Worm (Caenorhabditis elegans) whole organism, early embryonic: Measurements from ENCODE around the gene D2007.1.

ENCODE experiments used
- F13C5.2 ChIP-seq: sonication (generic microtip); optimal IDR thresholded peaks from 2 replicates; lab custom pipeline; 2017; ENCODE audit warnings: mild to moderate bottlenecking, missing genetic modification characterization, inconsistent platforms, missing compliant biosample characterization
- aly-1 ChIP-seq: sonication (generic microtip); optimal IDR thresholded peaks from 2 replicates; lab custom pipeline; 2016; ENCODE audit warnings: missing genetic modification characterization, missing compliant biosample characterization
- ama-1 ChIP-seq: fragments of 150-350 bp; optimal IDR thresholded peaks from 2 replicates; lab custom pipeline; 2014
- ceh-36 ChIP-seq: sonication (generic microtip); optimal IDR thresholded peaks from 2 replicates; lab custom pipeline; 2016; ENCODE audit warnings: missing genetic modification characterization, inconsistent platforms, missing compliant biosample characterization
- ets-7 ChIP-seq: sonication (generic microtip); optimal IDR thresholded peaks from 2 replicates; lab custom pipeline; 2016; ENCODE audit warnings: missing genotype, missing genetic modification characterization, missing compliant biosample characterization
- flt-1 ChIP-seq: fragments of 200-800 bp; sonication (Bioruptor generic); IDR thresholded peaks from 2 replicates; pipeline ENCODE4 v1.3.6; 2022; ENCODE audit warnings: missing genetic modification characterization, missing compliant biosample characterization
- hmg-4 ChIP-seq: fragments of 200-800 bp; sonication (Bioruptor generic); optimal IDR thresholded peaks from 2 replicates; lab custom pipeline; 2018; ENCODE audit warnings: mild to moderate bottlenecking, missing genetic modification characterization, missing compliant biosample characterization
- hnd-1 ChIP-seq: sonication (generic microtip); optimal IDR thresholded peaks from 2 replicates; lab custom pipeline; 2016; ENCODE audit warnings: missing genetic modification characterization, missing compliant biosample characterization
- pes-1 ChIP-seq: fragments of 200-800 bp; sonication (Bioruptor generic); IDR thresholded peaks from 2 replicates; pipeline ENCODE4 v1.3.6; 2022; ENCODE audit warnings: missing genetic modification reagents, missing genetic modification characterization, missing compliant biosample characterization
- tbx-11 ChIP-seq: fragments of 200-800 bp; sonication (Bioruptor generic); IDR thresholded peaks from 2 replicates; pipeline ENCODE4 v1.3.6; 2022; ENCODE audit warnings: missing genetic modification characterization, missing compliant biosample characterization
- tbx-37 ChIP-seq: fragments of 200-800 bp; sonication (Bioruptor generic); conservative IDR thresholded peaks from 2 replicates; pipeline ENCODE4 v1.3.6; 2022; ENCODE audit warnings: missing genetic modification reagents, missing genetic modification characterization, missing compliant biosample characterization
- tra-4 ChIP-seq: sonication (generic microtip); optimal IDR thresholded peaks from 2 replicates; lab custom pipeline; 2017; ENCODE audit warnings: missing genetic modification characterization, missing compliant biosample characterization

DNA sequence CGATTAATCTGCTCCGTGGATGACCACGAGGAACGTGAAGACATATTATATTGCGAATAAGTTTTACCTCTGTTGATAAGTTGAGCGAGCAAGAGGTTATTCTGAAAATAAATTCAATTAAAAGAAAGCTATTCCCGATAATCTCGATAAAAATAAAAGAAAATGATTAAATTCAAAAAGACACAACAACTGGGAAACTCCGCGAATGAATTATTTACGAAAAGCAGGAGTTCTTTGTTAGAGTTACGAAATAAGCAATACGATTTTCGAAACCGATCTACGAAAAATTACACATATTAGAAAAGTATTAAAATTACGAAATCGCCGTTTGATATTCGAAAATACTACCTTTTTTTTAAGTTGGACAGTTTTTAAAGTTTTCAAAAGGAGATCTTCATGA is 8.0 kb downstream of the D2007.1 start, which contains the start of gene bath-42:
- TF ChIP-seq hnd-1 (tag; lab: Kevin White, UChicago): no peak
- no peak for TF ChIP-seq ama-1 (lab: Kevin White, UChicago)
- TF ChIP-seq hmg-4 (GFP tag; lab: Kevin White, UChicago): no peak
- no peak for TF ChIP-seq tbx-11
- TF ChIP-seq pes-1: no peak
- TF ChIP-seq ets-7 (tag; lab: Kevin White, UChicago): no peak
- no peak for TF ChIP-seq tbx-37 (GFP tag; lab: Robert Waterston, UW)
- no peak for TF ChIP-seq tra-4 (tag; lab: Kevin White, UChicago)
- no peak for TF ChIP-seq flt-1
- TF ChIP-seq ceh-36: no peak
- TF ChIP-seq F13C5.2 (tag; lab: Kevin White, UChicago): no peak
- TF ChIP-seq aly-1 (tag; lab: Kevin White, UChicago): no peak
